Worm (Caenorhabditis elegans) whole organism, mixed stage, embryonic: ENCODE measurements around the gene nhr-112.

Experiments used
- elt-1 ChIP-seq: sonication (generic microtip); optimal IDR thresholded peaks from 2 replicates; lab custom pipeline; 2017; ENCODE audit warnings: missing genetic modification characterization, mild to moderate bottlenecking, missing compliant biosample characterization, antibody characterized with exemption, moderate library complexity, borderline replicate concordance; ENCODE audit not compliant: insufficient read depth
- hlh-1 ChIP-seq: fragments of 150-350 bp; optimal IDR thresholded peaks from 2 replicates; lab custom pipeline; 2014; ENCODE audit warnings: missing biosample characterization, missing genetic modification reagents, missing genetic modification characterization
- mep-1 ChIP-seq: fragments of 150-350 bp; optimal IDR thresholded peaks from 2 replicates; lab custom pipeline; 2017; ENCODE audit warnings: missing biosample characterization, missing genetic modification reagents, missing genetic modification characterization, inconsistent platforms
- nhr-12 ChIP-seq: fragments of 150-350 bp; optimal IDR thresholded peaks from 2 replicates; lab custom pipeline; 2014; ENCODE audit warnings: missing biosample characterization, missing genetic modification characterization
- pha-4 ChIP-seq: fragments of 150-350 bp; optimal IDR thresholded peaks from 2 replicates; lab custom pipeline; 2018; ENCODE audit warnings: missing biosample characterization, missing genetic modification reagents, missing genetic modification characterization
- sem-2 ChIP-seq: fragments of 200-800 bp; sonication (Bioruptor generic); optimal IDR thresholded peaks from 2 replicates; lab custom pipeline; 2018; ENCODE audit warnings: mild to moderate bottlenecking, missing genetic modification characterization, missing compliant biosample characterization
- snpc-4 ChIP-seq: fragments of 150-350 bp; optimal IDR thresholded peaks from 2 replicates; lab custom pipeline; 2014; ENCODE audit warnings: missing biosample characterization, missing genetic modification characterization
- unc-62 ChIP-seq: fragments of 150-350 bp; optimal IDR thresholded peaks from 2 replicates; lab custom pipeline; 2014; ENCODE audit warnings: missing biosample characterization, missing genetic modification reagents, missing genetic modification characterization
- ztf-11 ChIP-seq: fragments of 150-350 bp; optimal IDR thresholded peaks from 2 replicates; lab custom pipeline; 2014; ENCODE audit warnings: missing biosample characterization, missing genetic modification characterization

ce11 chrV:16692988-16693387 lies 30.7 kb downstream of the nhr-112 start:
- TF ChIP-seq pha-4 (tag; lab: Kevin White, UChicago) (no peak), mep-1 (tag; lab: Kevin White, UChicago) (no peak), snpc-4 (tag; lab: Kevin White, UChicago) (no peak), sem-2 (GFP tag; lab: Kevin White, UChicago) (no peak), nhr-12 (tag; lab: Kevin White, UChicago) (no peak), unc-62 (GFP tag; lab: Kevin White, UChicago) (no peak), hlh-1 (tag; lab: Kevin White, UChicago) (no peak), elt-1 (no peak), ztf-11 (tag; lab: Kevin White, UChicago) (no peak)
